Worm (Caenorhabditis elegans): ENCODE data around the gene F14H8.2.

DNA sequence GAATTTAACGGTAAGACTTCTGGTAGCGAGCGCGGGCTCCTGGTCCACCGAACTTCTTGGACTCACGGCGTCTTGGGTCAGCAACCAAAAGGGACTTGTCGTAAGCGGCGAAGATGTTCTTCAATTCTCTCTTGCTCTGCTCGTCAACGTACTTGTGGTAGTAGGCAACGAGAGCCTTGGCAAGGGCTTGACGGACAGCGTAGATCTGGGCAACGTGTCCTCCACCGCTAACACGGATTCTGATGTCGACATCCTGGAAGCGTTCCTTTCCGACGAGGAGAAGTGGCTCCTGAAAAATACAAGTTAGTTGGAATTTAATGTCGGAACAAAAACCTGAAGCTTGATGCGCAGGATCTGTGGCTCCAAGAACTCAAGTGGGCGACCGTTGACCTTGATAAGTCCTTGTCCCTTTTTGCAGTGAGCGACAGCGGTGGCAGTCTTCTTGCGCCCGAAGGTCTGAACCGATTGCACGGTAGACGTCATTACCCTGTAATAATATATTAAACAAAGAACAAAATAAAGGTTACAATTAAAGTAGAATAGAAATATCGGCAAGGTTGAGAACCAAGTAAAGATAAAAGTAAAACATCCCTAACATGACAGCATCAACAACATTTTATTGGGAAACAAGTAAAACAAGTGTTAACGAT, 19.9 kb downstream of the F14H8.2 start, which contains the start of gene rps-16:
- TF ChIP-seq med-1 (GFP tag; optimal IDR thresholded peaks at IDR 0.05; ENCODE audit: insufficient read depth) (no peak), cog-1 (tag; optimal IDR thresholded peaks at IDR 0.05) (no peak), flt-1 (GFP tag; IDR thresholded peaks at IDR 0.05) (0 out of 2 replicates have a peak, but pooled peaks have one; percentile 6), tab-1 (GFP tag; IDR thresholded peaks at IDR 0.05) (no peak), klf-2 (GFP tag; conservative IDR thresholded peaks at IDR 0.05) (no peak)

Data from whole organism, midembryonic.